Worm (Caenorhabditis elegans) whole organism, young adult: Measurements from ENCODE around the gene pelo-1.

Experiments used
- B0261.1 ChIP-seq: sonication (generic microtip); optimal IDR thresholded peaks from 2 replicates; lab custom pipeline; 2016; ENCODE audit warnings: mild to moderate bottlenecking, missing genetic modification characterization, moderate library complexity, missing compliant biosample characterization
- B0336.3 ChIP-seq: fragments of 200-800 bp; sonication (Bioruptor generic); IDR thresholded peaks from 2 replicates; pipeline ENCODE4 v1.3.6; 2022; ENCODE audit warnings: missing genetic modification characterization, missing compliant biosample characterization
- D2030.7 ChIP-seq: fragments of 200-800 bp; sonication (Bioruptor generic); IDR thresholded peaks from 2 replicates; pipeline ENCODE4 v1.3.6; 2022; ENCODE audit warnings: missing genetic modification reagents, missing genetic modification characterization, missing compliant biosample characterization
- F22D6.2 ChIP-seq: sonication (generic microtip); optimal IDR thresholded peaks from 2 replicates; lab custom pipeline; 2016; ENCODE audit warnings: mild to moderate bottlenecking, missing genetic modification characterization, missing compliant biosample characterization
- F33H1.4 ChIP-seq: fragments of 200-800 bp; sonication (Bioruptor generic); IDR thresholded peaks from 2 replicates; pipeline ENCODE4 v1.3.6; 2022; ENCODE audit warnings: missing genetic modification reagents, missing genetic modification characterization, missing compliant biosample characterization
- F55B11.4 ChIP-seq: sonication (generic microtip); optimal IDR thresholded peaks from 2 replicates; lab custom pipeline; 2016; ENCODE audit warnings: missing compliant biosample characterization, missing genetic modification characterization, borderline replicate concordance; ENCODE audit not compliant: insufficient read depth
- F57A8.1 ChIP-seq: fragments of 200-800 bp; sonication (Bioruptor generic); optimal IDR thresholded peaks from 2 replicates; lab custom pipeline; 2018; ENCODE audit warnings: mild to moderate bottlenecking, missing genetic modification characterization, moderate library complexity, missing compliant biosample characterization
- T07F8.4 ChIP-seq: sonication (generic microtip); optimal IDR thresholded peaks from 2 replicates; lab custom pipeline; 2016; ENCODE audit warnings: mild to moderate bottlenecking, missing genetic modification characterization, moderate library complexity, missing compliant biosample characterization
- Y67H2A.10 ChIP-seq: fragments of 200-800 bp; sonication (Bioruptor generic); conservative IDR thresholded peaks from 2 replicates; pipeline ENCODE4 v1.3.6; 2022; ENCODE audit warnings: missing genetic modification reagents, missing genetic modification characterization, missing compliant biosample characterization
- ama-1 ChIP-seq, 3 experiments: fragments of 150-350 bp in 1 of 3; sonication (generic microtip) in 2 of 3; optimal IDR thresholded peaks; 2 replicates each; lab custom pipeline; 2014 to 2018; ENCODE audit warnings: missing biosample characterization in 2 of 3, missing genetic modification characterization in 2 of 3, missing genetic modification reagents in 2 of 3
- atf-7 ChIP-seq: sonication (generic microtip); optimal IDR thresholded peaks from 2 replicates; lab custom pipeline; 2017; ENCODE audit warnings: mild to moderate bottlenecking, missing genetic modification characterization, missing compliant biosample characterization
- bed-2 ChIP-seq: fragments of 200-800 bp; sonication (Bioruptor generic); IDR thresholded peaks from 2 replicates; pipeline ENCODE4 v1.3.6; 2022; ENCODE audit warnings: missing genetic modification reagents, missing genetic modification characterization, missing compliant biosample characterization
- cebp-1 ChIP-seq, 2 experiments: fragments of 200-800 bp in 1 of 2; sonication (Bioruptor generic) in 1 of 2; sonication (generic microtip) in 1 of 2; IDR thresholded peaks in 1 of 2; optimal IDR thresholded peaks in 1 of 2; 2 replicates each; pipeline versions ENCODE4 v1.3.6 to Lab custom; 2017 to 2022; ENCODE audit warnings: missing compliant biosample characterization in 2 of 2, missing genetic modification characterization in 2 of 2, mild to moderate bottlenecking in 1 of 2, missing genetic modification reagents in 1 of 2, moderate library complexity in 1 of 2
- cebp-2 ChIP-seq: fragments of 200-800 bp; sonication (Bioruptor generic); IDR thresholded peaks from 2 replicates; pipeline ENCODE4 v1.3.6; 2022; ENCODE audit warnings: missing genetic modification characterization, missing compliant biosample characterization
- ceh-27 ChIP-seq: fragments of 200-800 bp; sonication (Bioruptor generic); optimal IDR thresholded peaks from 2 replicates; lab custom pipeline; 2018; ENCODE audit warnings: mild to moderate bottlenecking, missing genetic modification characterization, moderate library complexity, missing compliant biosample characterization
- ceh-40 ChIP-seq: fragments of 200-800 bp; sonication (Bioruptor generic); IDR thresholded peaks from 2 replicates; pipeline ENCODE4 v1.3.6; 2022; ENCODE audit warnings: missing genetic modification characterization, missing compliant biosample characterization
- ceh-58 ChIP-seq: fragments of 200-800 bp; sonication (Bioruptor generic); IDR thresholded peaks from 2 replicates; pipeline ENCODE4 v1.3.6; 2022; ENCODE audit warnings: missing genetic modification characterization, missing compliant biosample characterization
- ceh-79 ChIP-seq: sonication (generic microtip); optimal IDR thresholded peaks from 2 replicates; lab custom pipeline; 2017; ENCODE audit warnings: mild to moderate bottlenecking, missing genetic modification characterization, missing compliant biosample characterization
- dpl-1 ChIP-seq: fragments of 150-350 bp; optimal IDR thresholded peaks from 2 replicates; lab custom pipeline; 2014; ENCODE audit warnings: missing biosample characterization, missing genetic modification reagents, missing genetic modification characterization
- egl-44 ChIP-seq: fragments of 200-800 bp; sonication (Bioruptor generic); IDR thresholded peaks from 2 replicates; pipeline ENCODE4 v1.3.6; 2022; ENCODE audit warnings: missing genetic modification reagents, missing genetic modification characterization, missing compliant biosample characterization
- hlh-12 ChIP-seq: sonication (generic microtip); optimal IDR thresholded peaks from 2 replicates; lab custom pipeline; 2016; ENCODE audit warnings: missing genetic modification characterization, missing compliant biosample characterization
- hlh-26 ChIP-seq: fragments of 200-800 bp; sonication (Bioruptor generic); conservative IDR thresholded peaks from 2 replicates; pipeline ENCODE4 v1.3.6; 2022; ENCODE audit warnings: missing genetic modification reagents, missing genetic modification characterization, missing compliant biosample characterization
- hmg-1.2 ChIP-seq: fragments of 200-800 bp; sonication (Bioruptor generic); IDR thresholded peaks from 2 replicates; pipeline ENCODE4 v1.3.6; 2022; ENCODE audit warnings: missing genetic modification reagents, missing genetic modification characterization, missing compliant biosample characterization
- hrde-1 ChIP-seq: sonication (generic microtip); optimal IDR thresholded peaks from 2 replicates; lab custom pipeline; 2016; ENCODE audit warnings: missing genetic modification characterization, mild to moderate bottlenecking, missing compliant biosample characterization, moderate library complexity, missing genotype, missing genetic modification reagents, borderline replicate concordance
- let-526 ChIP-seq: fragments of 200-800 bp; sonication (Bioruptor generic); IDR thresholded peaks from 2 replicates; pipeline ENCODE4 v1.3.6; 2022; ENCODE audit warnings: missing genetic modification reagents, missing genetic modification characterization, missing compliant biosample characterization
- lin-26 ChIP-seq: fragments of 200-800 bp; sonication (Bioruptor generic); IDR thresholded peaks from 2 replicates; pipeline ENCODE4 v1.3.6; 2022; ENCODE audit warnings: missing genetic modification reagents, missing genetic modification characterization, missing compliant biosample characterization
- lin-35 ChIP-seq, 3 experiments: fragments of 150-350 bp in 2 of 3; sonication (generic microtip) in 1 of 3; optimal IDR thresholded peaks; 2 replicates each; lab custom pipeline; 2014 to 2018; ENCODE audit warnings: missing biosample characterization in 3 of 3, missing genetic modification characterization in 3 of 3, missing genetic modification reagents in 3 of 3
- lsl-1 ChIP-seq: fragments of 200-800 bp; sonication (Bioruptor generic); optimal IDR thresholded peaks from 2 replicates; lab custom pipeline; 2018; ENCODE audit warnings: mild to moderate bottlenecking, missing genetic modification characterization, moderate library complexity, missing compliant biosample characterization
- lsy-27 ChIP-seq: sonication (generic microtip); optimal IDR thresholded peaks from 2 replicates; lab custom pipeline; 2017; ENCODE audit warnings: missing genetic modification characterization, mild to moderate bottlenecking, missing compliant biosample characterization, antibody characterized with exemption, missing genotype, borderline replicate concordance; ENCODE audit not compliant: insufficient read depth
- madf-6 ChIP-seq: fragments of 200-800 bp; sonication (Bioruptor generic); IDR thresholded peaks from 2 replicates; pipeline ENCODE4 v1.3.6; 2022; ENCODE audit warnings: missing genetic modification reagents, missing genetic modification characterization, missing compliant biosample characterization
- mel-28 ChIP-seq: sonication (generic microtip); optimal IDR thresholded peaks from 2 replicates; lab custom pipeline; 2016; ENCODE audit warnings: borderline replicate concordance, mild to moderate bottlenecking, missing genetic modification characterization, missing compliant biosample characterization
- nhr-80 ChIP-seq: sonication (generic microtip); optimal IDR thresholded peaks from 2 replicates; lab custom pipeline; 2016; ENCODE audit warnings: missing genetic modification characterization, missing compliant biosample characterization
- nhr-90 ChIP-seq: sonication (generic microtip); optimal IDR thresholded peaks from 2 replicates; lab custom pipeline; 2016; ENCODE audit warnings: missing genotype, mild to moderate bottlenecking, missing genetic modification characterization, missing compliant biosample characterization
- rcor-1 ChIP-seq: fragments of 200-800 bp; sonication (Bioruptor generic); IDR thresholded peaks from 2 replicates; pipeline ENCODE4 v1.3.6; 2022; ENCODE audit warnings: missing genetic modification reagents, missing genetic modification characterization, missing compliant biosample characterization
- repo-1 ChIP-seq: sonication (generic microtip); optimal IDR thresholded peaks from 2 replicates; lab custom pipeline; 2017; ENCODE audit warnings: mild to moderate bottlenecking, missing genetic modification characterization, missing compliant biosample characterization
- snpc-4 ChIP-seq, 5 experiments: fragments of 150-350 bp in 1 of 5; sonication (generic microtip) in 4 of 5; optimal IDR thresholded peaks; 2 replicates each; lab custom pipeline; 2014 to 2018; ENCODE audit warnings: missing genetic modification characterization in 5 of 5, missing biosample characterization in 3 of 5, antibody characterized with exemption in 2 of 5, mild to moderate bottlenecking in 2 of 5, missing compliant biosample characterization in 2 of 5, missing genotype in 2 of 5, moderate library complexity in 2 of 5, missing genetic modification reagents in 1 of 5
- tbx-9 ChIP-seq: sonication (generic microtip); optimal IDR thresholded peaks from 2 replicates; lab custom pipeline; 2016; ENCODE audit warnings: borderline replicate concordance, missing genetic modification characterization, inconsistent platforms, missing compliant biosample characterization
- unc-62 ChIP-seq: fragments of 150-350 bp; optimal IDR thresholded peaks from 2 replicates; lab custom pipeline; 2014; ENCODE audit warnings: missing biosample characterization, missing genetic modification reagents, missing genetic modification characterization
- ztf-28 ChIP-seq: fragments of 200-800 bp; sonication (Bioruptor generic); IDR thresholded peaks from 2 replicates; pipeline ENCODE4 v1.3.6; 2022; ENCODE audit warnings: missing genetic modification reagents, missing genetic modification characterization, missing compliant biosample characterization

pelo-1 gene

ce11 chrIII:4160937-4161336, 43.1 kb downstream of the pelo-1 start, which contains the start of gene C01G12.16:
TSS of gene C01G12.16 (plus strand) at chrIII:4161237.
- TF ChIP-seq B0336.3 (GFP tag; lab: Robert Waterston, UW) (no peak), nhr-80 (tag; lab: Kevin White, UChicago) (no peak), atf-7 (tag; lab: Kevin White, UChicago) (no peak), hlh-12 (no peak), lin-26 (GFP tag; lab: Robert Waterston, UW) (no peak), egl-44 (GFP tag; lab: Robert Waterston, UW) (no peak), lsy-27 (tag; lab: Kevin White, UChicago) (no peak), hlh-26 (GFP tag; lab: Robert Waterston, UW) (no peak), snpc-4 (GFP tag; optimal IDR thresholded peaks at IDR 0.05; lab: Kevin White, UChicago) (no peak), snpc-4 (tag; optimal IDR thresholded peaks at IDR 0.05; lab: Kevin White, UChicago) (no peak), madf-6 (no peak), cebp-2 (GFP tag; lab: Robert Waterston, UW) (no peak), unc-62 (GFP tag; lab: Kevin White, UChicago) (no peak), D2030.7 (GFP tag; lab: Robert Waterston, UW) (no peak), let-526 (no peak), F55B11.4 (tag; lab: Kevin White, UChicago) (no peak), ceh-79 (no peak), T07F8.4 (tag; lab: Kevin White, UChicago) (no peak), ama-1 (optimal IDR thresholded peaks at IDR 0.05; lab: Kevin White, UChicago) (no peak), ama-1 (GFP tag; optimal IDR thresholded peaks at IDR 0.05; lab: Kevin White, UChicago) (no peak), cebp-1 (GFP tag; IDR thresholded peaks at IDR 0.05; lab: Robert Waterston, UW) (no peak), cebp-1 (tag; optimal IDR thresholded peaks at IDR 0.05; lab: Kevin White, UChicago) (no peak)

- TF ChIP-seq tbx-9 (no peak), lin-35 (GFP tag; optimal IDR thresholded peaks at IDR 0.05; lab: Kevin White, UChicago) (no peak), madf-6 (no peak), nhr-90 (tag; lab: Kevin White, UChicago) (no peak), F22D6.2 (tag; lab: Kevin White, UChicago) (no peak), hrde-1 (tag; lab: Kevin White, UChicago) (no peak), repo-1 (tag; lab: Kevin White, UChicago) (no peak), ceh-27 (no peak), dpl-1 (GFP tag; lab: Kevin White, UChicago) (no peak), ceh-79 (no peak), bed-2 (no peak), D2030.7 (GFP tag; lab: Robert Waterston, UW) (no peak), cebp-1 (GFP tag; IDR thresholded peaks at IDR 0.05; lab: Robert Waterston, UW) (no peak), cebp-1 (tag; optimal IDR thresholded peaks at IDR 0.05; lab: Kevin White, UChicago) (no peak), F57A8.1 (no peak), ceh-58 (GFP tag; lab: Robert Waterston, UW) (no peak), rcor-1 (GFP tag; lab: Robert Waterston, UW) (no peak), B0261.1 (no peak), ceh-40 (GFP tag; lab: Robert Waterston, UW) (no peak)
Observed at ce11 chrIII:4157298-4157697, 46.7 kb downstream of the pelo-1 start, which contains the start of gene C16C10.9. TSS of gene C16C10.9 (minus strand) at chrIII:4157398.

- no peak for TF ChIP-seq F55B11.4 (tag; lab: Kevin White, UChicago)
- no peak for TF ChIP-seq Y67H2A.10 (GFP tag; lab: Robert Waterston, UW)
- 0 out of 2 replicates have a peak, but pooled peaks have one; percentile 12 for TF ChIP-seq F33H1.4
- no peak for TF ChIP-seq ztf-28 (GFP tag; lab: Robert Waterston, UW)
- peak; percentile 16 for TF ChIP-seq lsl-1
- no peak for TF ChIP-seq hmg-1.2 (GFP tag; lab: Robert Waterston, UW)
- TF ChIP-seq mel-28 (tag; lab: Kevin White, UChicago) = no peak
- TF ChIP-seq, all 124 proteins: peak for 2
Observed at ce11 chrIII:4153299-4153698, 50.7 kb downstream of the pelo-1 start, which contains the start of gene glod-4. TSS of gene glod-4 (plus strand) at chrIII:4153599.
